Worm (Caenorhabditis elegans) whole organism, L1 larva: ENCODE data around the gene pelo-1.

Source experiments
- C04F5.9 ChIP-seq: sonication (generic microtip); optimal IDR thresholded peaks from 2 replicates; lab custom pipeline; 2016; ENCODE audit warnings: missing genetic modification characterization, missing compliant biosample characterization
- C16A3.4 ChIP-seq: fragments of 150-350 bp; optimal IDR thresholded peaks from 2 replicates; lab custom pipeline; 2014; ENCODE audit warnings: missing biosample characterization, missing genetic modification characterization
- aha-1 ChIP-seq: fragments of 150-350 bp; optimal IDR thresholded peaks from 2 replicates; lab custom pipeline; 2014; ENCODE audit warnings: missing biosample characterization, missing genetic modification characterization
- blmp-1 ChIP-seq: fragments of 150-350 bp; optimal IDR thresholded peaks from 2 replicates; lab custom pipeline; 2014; ENCODE audit warnings: missing biosample characterization, missing genetic modification characterization
- dpl-1 ChIP-seq, 3 experiments: fragments of 150-350 bp in 2 of 3; sonication (generic microtip) in 1 of 3; optimal IDR thresholded peaks; 2 replicates each; lab custom pipeline; 2014 to 2017; ENCODE audit warnings: missing biosample characterization in 3 of 3, missing genetic modification characterization in 3 of 3, missing genetic modification reagents in 3 of 3
- efl-1 ChIP-seq, 4 experiments: fragments of 150-350 bp; optimal IDR thresholded peaks in 3 of 4; peaks in 1 of 4; 1 replicate in 1 of 4; 2 replicates in 3 of 4; lab custom pipeline; 2014; ENCODE audit warnings: missing biosample characterization in 2 of 4, missing genetic modification characterization in 2 of 4, missing genetic modification reagents in 2 of 4
- efl-3 ChIP-seq: fragments of 200-800 bp; sonication (Bioruptor generic); optimal IDR thresholded peaks from 2 replicates; lab custom pipeline; 2018; ENCODE audit warnings: mild to moderate bottlenecking, missing genetic modification characterization, missing compliant biosample characterization
- ets-5 ChIP-seq: fragments of 200-800 bp; sonication (Bioruptor generic); IDR thresholded peaks from 2 replicates; pipeline ENCODE4 v1.3.6; 2022; ENCODE audit warnings: missing genetic modification characterization, missing compliant biosample characterization
- fkh-4 ChIP-seq: sonication (generic microtip); optimal IDR thresholded peaks from 2 replicates; lab custom pipeline; 2016; ENCODE audit warnings: missing compliant biosample characterization, missing genetic modification characterization, borderline replicate concordance
- grh-1 ChIP-seq: fragments of 200-800 bp; sonication (Bioruptor generic); IDR thresholded peaks from 2 replicates; pipeline ENCODE4 v1.3.6; 2022; ENCODE audit warnings: missing genetic modification reagents, missing genetic modification characterization, missing compliant biosample characterization
- hlh-17 ChIP-seq: fragments of 200-800 bp; sonication (Bioruptor generic); optimal IDR thresholded peaks from 2 replicates; lab custom pipeline; 2018; ENCODE audit warnings: missing genetic modification characterization, mild to moderate bottlenecking, missing compliant biosample characterization, moderate library complexity, borderline replicate concordance
- hlh-4 ChIP-seq: sonication (generic microtip); optimal IDR thresholded peaks from 2 replicates; lab custom pipeline; 2016; ENCODE audit warnings: mild to moderate bottlenecking, missing genetic modification characterization, missing compliant biosample characterization
- hpl-2 ChIP-seq: fragments of 150-350 bp; optimal IDR thresholded peaks from 2 replicates; lab custom pipeline; 2014; ENCODE audit warnings: missing biosample characterization, missing genetic modification reagents, missing genetic modification characterization
- isw-1 ChIP-seq: fragments of 200-800 bp; sonication (Bioruptor generic); IDR thresholded peaks from 2 replicates; pipeline ENCODE4 v1.3.6; 2022; ENCODE audit warnings: missing genetic modification characterization, missing compliant biosample characterization
- jun-1 ChIP-seq: fragments of 150-350 bp; optimal IDR thresholded peaks from 2 replicates; lab custom pipeline; 2014; ENCODE audit warnings: missing biosample characterization, missing genetic modification reagents, missing genetic modification characterization
- lin-14 ChIP-seq: fragments of 200-800 bp; sonication (Bioruptor generic); optimal IDR thresholded peaks from 2 replicates; lab custom pipeline; 2018; ENCODE audit warnings: mild to moderate bottlenecking, missing genetic modification characterization, moderate library complexity, missing compliant biosample characterization
- lin-35 ChIP-seq, 2 experiments: fragments of 150-350 bp; optimal IDR thresholded peaks; 2 replicates each; lab custom pipeline; 2014; ENCODE audit warnings: missing biosample characterization in 2 of 2, missing genetic modification characterization in 2 of 2, missing genetic modification reagents in 2 of 2
- lir-3 ChIP-seq: sonication (generic microtip); optimal IDR thresholded peaks from 2 replicates; lab custom pipeline; 2016; ENCODE audit warnings: mild to moderate bottlenecking, missing genetic modification characterization, moderate library complexity, missing compliant biosample characterization; ENCODE audit not compliant: poor library complexity
- lsy-2 ChIP-seq, 2 experiments: fragments of 150-350 bp; optimal IDR thresholded peaks; 2 replicates each; lab custom pipeline; 2014; ENCODE audit warnings: missing biosample characterization in 2 of 2, missing genetic modification characterization in 2 of 2
- mab-9 ChIP-seq: fragments of 200-800 bp; sonication (Bioruptor generic); IDR thresholded peaks from 2 replicates; pipeline ENCODE4 v1.3.6; 2022; ENCODE audit warnings: missing genetic modification reagents, missing genetic modification characterization, missing compliant biosample characterization
- mep-1 ChIP-seq: fragments of 150-350 bp; optimal IDR thresholded peaks from 2 replicates; lab custom pipeline; 2014; ENCODE audit warnings: missing biosample characterization, missing genetic modification characterization
- nhr-71 ChIP-seq: sonication (generic microtip); optimal IDR thresholded peaks from 2 replicates; lab custom pipeline; 2016; ENCODE audit warnings: mild to moderate bottlenecking, missing genetic modification characterization, moderate library complexity, missing compliant biosample characterization
- nhr-77 ChIP-seq: fragments of 150-350 bp; optimal IDR thresholded peaks from 2 replicates; lab custom pipeline; 2014; ENCODE audit warnings: missing biosample characterization, missing genetic modification characterization
- nhr-84 ChIP-seq: sonication (generic microtip); optimal IDR thresholded peaks from 2 replicates; lab custom pipeline; 2017; ENCODE audit warnings: missing biosample characterization, missing genetic modification characterization
- pag-3 ChIP-seq: sonication (generic microtip); optimal IDR thresholded peaks from 2 replicates; lab custom pipeline; 2017; ENCODE audit warnings: missing genetic modification characterization, mild to moderate bottlenecking, missing compliant biosample characterization, antibody characterized with exemption, borderline replicate concordance; ENCODE audit not compliant: insufficient read depth
- pax-3 ChIP-seq: fragments of 200-800 bp; sonication (Bioruptor generic); optimal IDR thresholded peaks from 2 replicates; lab custom pipeline; 2018; ENCODE audit warnings: mild to moderate bottlenecking, missing genetic modification characterization, moderate library complexity, missing compliant biosample characterization
- rnt-1 ChIP-seq: sonication (generic microtip); optimal IDR thresholded peaks from 2 replicates; lab custom pipeline; 2016; ENCODE audit warnings: mild to moderate bottlenecking, missing genetic modification characterization, moderate library complexity, missing compliant biosample characterization
- snpc-4 ChIP-seq: fragments of 150-350 bp; optimal IDR thresholded peaks from 2 replicates; lab custom pipeline; 2014; ENCODE audit warnings: missing biosample characterization, missing genetic modification characterization
- sup-37 ChIP-seq: fragments of 200-800 bp; sonication (Bioruptor generic); optimal IDR thresholded peaks from 2 replicates; lab custom pipeline; 2018; ENCODE audit warnings: mild to moderate bottlenecking, missing genetic modification characterization, missing compliant biosample characterization
- swsn-7 ChIP-seq: sonication (generic microtip); optimal IDR thresholded peaks from 2 replicates; lab custom pipeline; 2016; ENCODE audit warnings: missing genetic modification characterization, missing compliant biosample characterization
- unc-130 ChIP-seq: fragments of 150-350 bp; optimal IDR thresholded peaks from 2 replicates; lab custom pipeline; 2017; ENCODE audit warnings: missing biosample characterization, missing genetic modification characterization, inconsistent platforms

The pelo-1 gene

DNA sequence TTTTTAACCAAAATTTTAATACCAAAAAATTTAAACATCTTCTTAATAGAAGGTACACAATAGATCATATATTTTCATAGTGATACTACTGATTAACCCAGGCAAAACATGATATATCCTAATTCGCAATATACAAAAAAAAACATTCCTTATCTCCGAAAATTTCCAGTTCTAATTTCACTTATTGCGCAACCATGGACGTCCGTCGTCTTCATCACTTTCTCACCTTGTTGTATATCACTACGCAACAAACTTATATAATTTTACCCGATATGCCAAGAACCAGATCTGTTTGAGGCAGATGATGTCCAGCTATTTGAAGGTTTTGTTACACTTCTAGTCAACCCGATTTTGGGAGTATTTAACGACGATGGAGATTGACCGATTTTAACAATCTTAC, 16.2 kb downstream of the pelo-1 start, which contains the start of gene R74.2:
Gene R74.2, plus strand, starts transcription at position 316 of the 400 bp plus-strand sequence.
- TF ChIP-seq mep-1 (tag; lab: Kevin White, UChicago): no peak
- peak; percentile 98 for TF ChIP-seq blmp-1 (tag; lab: Kevin White, UChicago)
- no peak for TF ChIP-seq swsn-7
- TF ChIP-seq mab-9: no peak
- TF ChIP-seq hlh-17: no peak
- TF ChIP-seq, all 84 proteins: peak for 1

- TF ChIP-seq lsy-2 (tag; optimal IDR thresholded peaks at IDR 0.05; lab: Kevin White, UChicago): peak in 1 of 2 experiments; percentile 29
- peak in 1 of 3 experiments; percentile 10 for TF ChIP-seq dpl-1 (GFP tag; optimal IDR thresholded peaks at IDR 0.05; lab: Kevin White, UChicago)
- peak; percentile 15 for TF ChIP-seq rnt-1 (tag; lab: Kevin White, UChicago)
- no peak for TF ChIP-seq nhr-84 (tag; lab: Kevin White, UChicago)
- TF ChIP-seq lir-3: peak; percentile 15
- peak; percentile 32 for TF ChIP-seq blmp-1 (tag; lab: Kevin White, UChicago)
- no peak for TF ChIP-seq efl-1 (optimal IDR thresholded peaks at IDR 0.05; lab: Kevin White, UChicago)
- TF ChIP-seq efl-1 (GFP tag; optimal IDR thresholded peaks at IDR 0.05 in 1 of 2; lab: Kevin White, UChicago): peak in 1 of 2 experiments; percentile 81
- no peak for TF ChIP-seq sup-37
- peak; percentile 94 for TF ChIP-seq pag-3 (tag; lab: Kevin White, UChicago)
Observed at ce11 chrIII:4186751-4187309, 17.2 kb downstream of the pelo-1 start, which contains the start of gene lars-1. TSS of gene lars-1 (minus strand) at chrIII:4186801.

- TF ChIP-seq ets-5 (GFP tag; lab: Robert Waterston, UW) (no peak), dpl-1 (GFP tag; optimal IDR thresholded peaks at IDR 0.05; lab: Kevin White, UChicago) (no peak), pax-3 (tag; lab: Kevin White, UChicago) (no peak), hpl-2 (GFP tag; lab: Kevin White, UChicago) (no peak), fkh-4 (tag; lab: Kevin White, UChicago) (no peak), aha-1 (tag; lab: Kevin White, UChicago) (no peak), C04F5.9 (tag; lab: Kevin White, UChicago) (no peak), nhr-71 (tag; lab: Kevin White, UChicago) (no peak), hlh-17 (no peak), lin-14 (GFP tag; lab: Kevin White, UChicago) (no peak), isw-1 (no peak)
Observed at ce11 chrIII:4181338-4181737, 22.7 kb downstream of the pelo-1 start, which contains the start of gene C16C10.1. TSS of gene C16C10.1 (minus strand) at chrIII:4181438.

DNA sequence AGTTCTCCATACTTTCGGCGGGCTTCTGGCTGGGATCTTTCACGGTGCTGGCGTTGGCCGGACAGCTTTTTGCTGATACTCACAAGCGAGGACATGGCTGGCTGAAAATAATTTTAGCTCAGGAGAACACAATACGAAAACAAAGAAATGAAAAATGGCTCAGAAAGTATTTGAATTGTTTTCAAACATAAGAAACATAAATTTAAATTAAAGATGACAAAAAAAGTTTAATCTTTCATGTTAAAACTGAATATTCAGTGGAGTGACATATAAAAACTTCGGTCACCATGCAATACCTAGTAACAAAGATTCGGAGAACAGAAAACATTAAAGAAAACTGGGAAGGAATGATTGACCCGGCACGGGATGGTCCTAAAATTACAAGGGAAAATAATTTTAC, 25.5 kb downstream of the pelo-1 start, which contains the start of gene C16C10.2:
Gene C16C10.2, minus strand, starts transcription at position 101 of the 400 bp plus-strand sequence.
- no peak for TF ChIP-seq nhr-77 (tag; lab: Kevin White, UChicago)
- TF ChIP-seq grh-1 (GFP tag; lab: Robert Waterston, UW): no peak
- no peak for TF ChIP-seq efl-3 (GFP tag; lab: Kevin White, UChicago)
- TF ChIP-seq C16A3.4 (tag; lab: Kevin White, UChicago): no peak
- no peak for TF ChIP-seq mep-1 (tag; lab: Kevin White, UChicago)
- TF ChIP-seq jun-1 (tag; lab: Kevin White, UChicago): no peak
- TF ChIP-seq hlh-4: no peak
- no peak for TF ChIP-seq efl-1 (optimal IDR thresholded peaks at IDR 0.05; lab: Kevin White, UChicago)
- TF ChIP-seq efl-1 (GFP tag; optimal IDR thresholded peaks at IDR 0.05 in 1 of 2; lab: Kevin White, UChicago): no peak
- no peak for TF ChIP-seq lin-35 (GFP tag; optimal IDR thresholded peaks at IDR 0.05; lab: Kevin White, UChicago)
- no peak for TF ChIP-seq mab-9
- no peak for TF ChIP-seq snpc-4 (tag; lab: Kevin White, UChicago)
- TF ChIP-seq unc-130 (tag; lab: Kevin White, UChicago): no peak
- no peak for TF ChIP-seq nhr-84 (tag; lab: Kevin White, UChicago)
- no peak for TF ChIP-seq dpl-1 (GFP tag; optimal IDR thresholded peaks at IDR 0.05; lab: Kevin White, UChicago)
- no peak for TF ChIP-seq fkh-4 (tag; lab: Kevin White, UChicago)
- TF ChIP-seq, all 84 proteins: peak for 0
